Worm (Caenorhabditis elegans) whole organism, L4/young adult: Measurements from ENCODE around the gene Y55F3BR.1.
"Not testable (repeated sequence)": the region's sequence is repeated elsewhere in the genome, so short reads cannot be mapped to it uniquely, and the experiment has no call there.

Source experiments
- W03F9.2 ChIP-seq: fragments of 150-350 bp; optimal IDR thresholded peaks from 2 replicates; lab custom pipeline; 2014; ENCODE audit warnings: missing biosample characterization, missing genetic modification characterization
- dao-5 ChIP-seq: sonication (generic microtip); optimal IDR thresholded peaks from 2 replicates; lab custom pipeline; 2016; ENCODE audit warnings: missing genotype, missing genetic modification characterization, moderate library complexity, missing compliant biosample characterization
- him-1 ChIP-seq: sonication (generic microtip); optimal IDR thresholded peaks from 2 replicates; lab custom pipeline; 2016; ENCODE audit warnings: missing genotype, missing genetic modification reagents, missing genetic modification characterization, missing compliant biosample characterization

Y55F3BR.1 gene

DNA sequence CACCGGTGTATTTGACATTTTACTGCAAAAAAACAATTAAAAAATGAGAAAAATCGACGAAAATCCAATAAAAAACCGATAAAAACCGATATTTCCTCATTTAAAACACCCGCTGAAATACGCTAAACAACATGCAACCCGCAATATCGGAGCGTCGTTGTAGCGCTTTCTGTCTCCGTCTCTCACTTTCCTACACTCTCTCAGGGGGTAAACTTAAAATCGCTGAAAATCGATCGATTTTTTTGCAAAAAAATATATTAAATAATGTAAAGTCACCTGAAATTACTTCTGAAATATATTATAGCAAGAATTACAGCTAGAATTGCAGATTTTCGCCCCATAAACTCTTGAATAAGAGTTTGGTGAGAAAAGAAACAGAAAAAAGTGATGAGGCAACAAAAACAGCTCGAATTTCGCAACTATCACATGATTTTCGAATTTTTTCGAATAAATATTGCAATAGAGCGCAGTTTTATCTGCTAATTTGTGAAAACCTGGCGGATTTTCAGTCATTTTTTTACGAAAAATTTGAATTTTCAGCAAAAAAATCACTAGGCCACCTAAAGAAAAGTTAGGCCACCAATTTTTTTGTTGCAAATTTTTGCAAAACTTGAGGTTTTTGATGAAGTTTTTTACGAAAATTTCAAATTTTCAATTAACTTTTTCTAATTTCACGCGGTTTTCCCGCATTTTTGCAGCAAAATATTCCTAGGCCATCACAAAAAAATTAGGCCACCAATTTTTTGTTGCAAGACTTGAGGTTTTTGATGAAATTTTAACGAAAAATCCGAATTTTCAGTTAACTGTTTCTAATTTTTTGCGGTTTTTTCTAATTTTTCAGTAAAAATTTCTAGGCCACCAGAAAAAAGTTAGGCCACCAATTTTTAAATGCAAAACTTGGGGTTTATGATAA is 20.0 kb upstream of the Y55F3BR.1 start, which contains the start of the genes lem-4 and Y55F3BR.11:
TSS of gene lem-4 (minus strand) at position 424 of the 913 bp plus-strand sequence.
TSS of gene Y55F3BR.11 (plus strand) at position 863 of the 913 bp plus-strand sequence.
- no peak for TF ChIP-seq him-1 (tag; lab: Kevin White, UChicago)
- TF ChIP-seq W03F9.2 (tag; lab: Kevin White, UChicago), result peak; percentile 54

DNA sequence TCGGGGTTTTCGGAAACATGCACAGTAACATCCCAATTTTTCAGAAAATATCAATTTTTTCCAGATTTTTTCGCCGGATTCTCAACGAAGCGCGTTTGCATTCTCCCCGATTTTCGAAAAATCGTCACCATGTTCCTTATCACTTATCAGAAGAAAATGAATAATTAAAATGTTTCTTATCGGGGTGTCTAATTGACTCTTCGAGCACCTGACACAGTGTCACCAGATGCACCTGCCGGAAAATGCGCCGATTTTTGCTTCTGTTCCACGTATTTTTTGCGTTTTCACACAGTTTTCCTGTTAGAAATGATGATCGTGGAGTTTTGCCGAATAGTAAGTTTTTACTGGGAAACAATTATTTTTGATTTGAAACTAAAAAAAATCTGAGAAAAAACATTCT is 19.1 kb upstream of the Y55F3BR.1 start:
- TF ChIP-seq dao-5 (tag; lab: Kevin White, UChicago) (no peak), him-1 (tag; lab: Kevin White, UChicago) (no peak), W03F9.2 (tag; lab: Kevin White, UChicago) (no peak)

DNA sequence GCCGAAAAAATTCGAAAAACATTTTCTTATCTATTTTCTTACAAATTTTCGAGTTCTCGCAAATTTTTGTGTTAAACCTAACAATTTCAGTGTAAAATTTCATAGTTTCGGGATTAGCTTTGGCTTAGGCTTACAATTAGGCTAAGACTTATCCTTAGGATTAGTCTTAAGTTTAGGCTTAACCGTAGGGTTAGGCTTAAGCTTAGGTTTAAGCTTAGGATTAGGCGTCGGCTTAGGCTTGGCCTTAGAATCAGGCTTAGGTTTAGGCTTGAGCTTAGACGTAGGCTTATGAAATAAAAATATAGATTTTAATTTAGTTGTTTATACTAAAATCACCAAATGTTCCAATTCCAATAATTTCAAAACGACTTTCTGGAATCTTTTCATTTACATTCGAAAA is 18.6 kb upstream of the Y55F3BR.1 start:
- TF ChIP-seq W03F9.2 (tag; lab: Kevin White, UChicago) (no peak), him-1 (tag; lab: Kevin White, UChicago) (no peak), dao-5 (tag; lab: Kevin White, UChicago) (no peak)

DNA sequence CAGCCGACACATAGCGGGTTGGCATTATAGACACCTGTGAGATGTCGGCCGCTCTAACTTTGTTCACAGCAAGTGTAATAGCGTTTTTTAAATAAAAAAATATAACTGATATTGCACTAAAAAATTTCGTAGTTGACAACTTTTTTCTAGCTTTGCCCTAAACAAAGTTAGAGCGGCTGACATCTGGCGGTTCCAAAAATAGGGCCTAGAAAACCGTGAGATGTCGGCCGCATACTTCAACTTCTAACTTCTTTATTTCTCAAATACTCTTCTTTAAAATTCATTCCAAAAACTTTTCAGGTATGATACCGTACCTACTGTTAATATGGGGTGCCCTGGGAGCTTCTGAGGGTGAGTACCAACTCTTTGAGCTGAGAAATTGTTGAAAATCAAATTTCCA is 16.0 kb upstream of the Y55F3BR.1 start, which contains the start of gene Y55F3BR.2:
TSS of gene Y55F3BR.2 (plus strand) at position 301 of the 400 bp plus-strand sequence.
- no peak for TF ChIP-seq dao-5 (tag; lab: Kevin White, UChicago)
- TF ChIP-seq W03F9.2 (tag; lab: Kevin White, UChicago), result no peak
- TF ChIP-seq him-1 (tag; lab: Kevin White, UChicago), result no peak

DNA sequence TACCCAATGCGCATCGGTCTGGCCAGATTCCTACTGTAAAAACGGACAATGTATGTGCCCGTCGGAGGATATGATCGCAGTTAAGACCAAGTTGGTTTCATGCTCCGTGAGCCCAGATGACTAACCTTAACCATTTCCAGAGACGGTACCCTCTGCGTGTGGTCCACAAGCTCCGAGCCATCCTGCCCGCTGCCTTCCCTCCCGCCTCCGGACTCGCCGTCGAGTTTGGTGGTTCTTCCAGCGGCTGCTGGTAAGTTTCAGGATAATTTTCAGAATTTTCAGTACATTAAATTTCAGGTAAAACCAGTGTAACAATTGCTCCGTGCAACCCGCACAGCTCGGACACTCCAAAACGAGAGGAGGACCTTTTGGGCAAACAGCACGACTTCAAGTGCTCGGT is 13.8 kb upstream of the Y55F3BR.1 start:
- no peak for TF ChIP-seq dao-5 (tag; lab: Kevin White, UChicago)
- TF ChIP-seq W03F9.2 (tag; lab: Kevin White, UChicago), result no peak
- no peak for TF ChIP-seq him-1 (tag; lab: Kevin White, UChicago)

DNA sequence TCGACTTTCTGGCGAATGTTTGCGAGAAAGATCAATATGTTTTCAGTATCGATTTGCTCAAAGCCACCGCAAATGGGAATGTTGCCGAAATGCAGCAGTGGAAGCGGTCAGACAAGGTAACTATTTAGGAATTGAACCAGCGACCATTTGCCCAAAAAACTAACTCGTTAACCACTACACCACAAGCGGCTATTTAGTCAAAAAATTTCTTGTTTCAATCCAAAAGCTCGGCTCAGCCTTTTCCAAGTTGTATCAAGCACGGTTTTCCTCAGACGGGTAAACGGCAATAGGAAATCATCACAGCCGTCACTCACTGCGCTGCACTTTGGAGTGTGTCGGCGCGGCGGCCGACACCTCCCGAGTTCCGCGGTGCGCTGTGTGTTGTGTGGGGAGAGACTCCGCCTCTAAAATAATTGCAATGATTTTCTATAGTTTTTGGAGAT is 7.7 kb upstream of the Y55F3BR.1 start:
- TF ChIP-seq W03F9.2 (tag; lab: Kevin White, UChicago) (peak; percentile 64), dao-5 (tag; lab: Kevin White, UChicago) (peak; percentile 22), him-1 (tag; lab: Kevin White, UChicago) (no peak)

DNA sequence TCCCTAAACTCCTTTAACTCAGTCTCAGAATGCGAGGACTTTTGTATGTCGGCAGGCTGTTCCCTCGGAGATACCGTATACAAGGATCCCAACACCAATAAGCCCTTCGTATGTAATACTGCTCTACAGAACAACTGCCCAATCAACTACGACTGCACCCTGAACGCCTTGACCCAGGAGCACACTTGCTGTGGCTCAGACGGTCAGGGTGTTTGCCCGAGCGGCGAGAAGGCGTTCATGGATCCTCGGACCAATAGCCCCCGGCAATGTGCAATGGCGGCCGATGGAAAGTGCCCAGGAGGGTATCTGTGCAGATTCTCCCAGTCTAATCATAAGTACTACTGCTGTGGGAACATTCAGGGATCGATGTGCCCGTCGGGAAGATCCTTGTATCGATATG is 5.9 kb upstream of the Y55F3BR.1 start:
- TF ChIP-seq W03F9.2 (tag; lab: Kevin White, UChicago) (no peak), him-1 (tag; lab: Kevin White, UChicago) (no peak), dao-5 (tag; lab: Kevin White, UChicago) (no peak)

DNA sequence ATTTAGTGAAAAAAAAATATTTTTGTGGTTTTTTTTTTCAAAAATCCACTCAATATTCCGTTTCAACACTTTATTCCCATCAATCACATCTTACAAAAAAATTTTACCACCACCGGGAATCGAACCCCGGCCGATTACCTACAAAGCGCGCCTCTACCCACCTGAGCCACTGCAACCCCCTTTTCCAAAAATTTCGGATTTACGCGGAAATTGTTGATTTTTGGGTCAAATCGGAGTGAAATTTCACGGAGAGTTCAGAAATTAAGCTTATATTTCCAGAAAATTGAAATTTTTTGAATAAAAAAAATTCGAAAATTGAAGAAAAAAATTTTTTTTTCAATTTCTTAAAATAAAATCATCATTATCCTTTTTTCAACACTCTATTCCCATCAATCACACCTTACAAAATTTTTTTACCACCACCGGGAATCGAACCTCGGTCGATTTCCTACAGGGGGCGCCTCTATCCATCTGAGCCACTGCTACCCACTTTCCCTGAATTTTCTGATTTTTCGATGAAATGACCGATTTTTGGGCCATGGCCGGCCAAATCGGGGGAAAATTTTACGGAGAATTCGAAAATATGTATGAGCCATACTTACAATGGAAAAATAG is 1.3 kb upstream of the Y55F3BR.1 start:
- TF ChIP-seq W03F9.2 (tag; lab: Kevin White, UChicago), result no peak

DNA sequence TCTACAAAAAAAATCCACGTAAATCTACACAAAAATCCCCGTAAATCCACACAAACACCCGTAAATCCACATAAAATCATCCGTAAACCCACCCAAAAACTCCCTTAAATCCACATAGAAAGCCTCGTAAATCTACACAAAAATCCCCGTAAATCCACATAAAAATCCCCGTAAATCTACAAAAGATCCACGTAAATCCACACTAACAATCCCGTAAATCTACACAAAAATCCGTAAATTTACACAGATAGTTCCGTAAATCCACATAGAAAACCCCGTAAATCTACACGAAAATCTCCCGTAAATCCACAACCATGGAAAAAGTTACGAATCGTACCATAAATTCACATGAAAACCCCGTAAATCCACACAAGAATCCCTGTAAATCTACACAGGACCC is 4.0 kb downstream of the Y55F3BR.1 start:
- TF ChIP-seq W03F9.2 (tag; lab: Kevin White, UChicago), result no peak
- no peak for TF ChIP-seq dao-5 (tag; lab: Kevin White, UChicago)
- no peak for TF ChIP-seq him-1 (tag; lab: Kevin White, UChicago)

DNA sequence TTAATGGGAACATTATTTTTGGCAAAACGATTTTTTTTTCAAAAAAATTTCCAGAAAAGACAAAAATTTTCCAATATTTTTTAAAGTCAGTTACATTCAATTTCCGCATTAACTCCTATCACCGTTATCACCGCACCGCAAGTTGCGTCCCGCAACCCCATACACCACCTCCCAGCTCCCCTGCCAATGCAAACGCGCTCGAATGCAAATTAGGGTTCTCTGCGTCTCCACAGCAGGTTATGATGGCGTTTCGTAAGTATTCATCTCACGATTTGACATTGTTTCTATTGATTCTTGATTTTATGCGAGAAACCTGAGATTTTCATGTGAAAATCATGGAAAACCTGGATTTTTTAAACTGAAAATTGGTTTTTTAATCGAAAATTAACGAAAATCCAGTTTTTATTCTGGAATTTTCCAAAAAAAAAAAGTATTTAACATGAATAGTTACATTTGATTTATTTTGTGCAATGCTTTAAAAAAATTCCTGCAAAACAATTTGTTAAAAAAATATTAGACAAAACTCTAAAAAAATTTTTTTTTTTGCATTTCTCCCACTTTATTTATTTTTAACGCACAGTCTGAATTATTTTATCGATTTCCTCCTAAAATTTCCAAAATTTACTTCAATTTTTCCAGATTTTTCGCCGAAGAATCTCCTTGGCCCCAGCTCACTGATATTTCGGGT is 10.3 kb downstream of the Y55F3BR.1 start, which contains the start of gene mak-2:
TSS of gene mak-2 (plus strand) at position 638 of the 688 bp plus-strand sequence.
- TF ChIP-seq W03F9.2 (tag; lab: Kevin White, UChicago) (peak; percentile 28), dao-5 (tag; lab: Kevin White, UChicago) (no peak), him-1 (tag; lab: Kevin White, UChicago) (no peak)

DNA sequence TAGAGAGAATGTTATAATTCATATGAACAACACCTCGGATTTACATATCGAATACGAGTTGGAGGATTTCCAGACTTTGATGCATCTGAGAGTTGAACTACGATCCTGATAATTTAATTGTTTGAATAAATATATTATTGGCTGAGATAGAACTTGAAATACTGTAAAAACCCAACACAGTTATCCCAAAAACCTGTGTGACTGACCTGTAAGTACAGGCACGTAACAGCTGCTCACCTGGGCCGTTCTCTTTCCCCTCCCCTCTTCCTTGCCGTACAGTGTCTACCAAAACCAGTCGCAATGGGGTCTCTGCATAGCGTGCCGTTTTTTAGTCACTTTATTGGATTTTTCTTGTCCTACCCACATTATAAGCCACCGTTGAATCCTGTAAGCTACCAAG is 30.4 kb downstream of the Y55F3BR.1 start, which contains the start of gene fbxc-12:
TSS of gene fbxc-12 (plus strand) at position 301 of the 400 bp plus-strand sequence.
- not testable (repeated sequence) for TF ChIP-seq dao-5, him-1, W03F9.2 (tag; lab: Kevin White, UChicago)

DNA sequence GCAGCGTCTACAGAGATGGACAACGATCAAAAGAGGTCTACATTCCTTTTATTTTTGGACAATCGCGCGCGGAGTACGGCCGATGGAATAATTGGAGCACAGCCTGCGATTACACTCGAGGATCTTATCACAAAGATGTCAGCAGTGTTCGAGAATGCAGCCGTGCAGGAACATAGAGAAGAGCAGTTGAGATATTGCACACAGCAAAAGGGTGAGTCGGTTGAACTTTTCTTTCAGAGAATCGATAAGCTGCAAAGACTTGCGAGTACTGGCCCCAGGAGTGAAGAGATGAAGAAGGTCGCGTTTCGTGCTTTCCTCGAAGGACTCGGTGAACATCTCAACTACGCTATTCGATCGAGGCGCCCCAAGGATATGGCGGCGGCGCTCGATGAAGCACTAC is 40.3 kb downstream of the Y55F3BR.1 start:
- TF ChIP-seq dao-5 (tag; lab: Kevin White, UChicago) (no peak), W03F9.2 (tag; lab: Kevin White, UChicago) (no peak), him-1 (tag; lab: Kevin White, UChicago) (no peak)

DNA sequence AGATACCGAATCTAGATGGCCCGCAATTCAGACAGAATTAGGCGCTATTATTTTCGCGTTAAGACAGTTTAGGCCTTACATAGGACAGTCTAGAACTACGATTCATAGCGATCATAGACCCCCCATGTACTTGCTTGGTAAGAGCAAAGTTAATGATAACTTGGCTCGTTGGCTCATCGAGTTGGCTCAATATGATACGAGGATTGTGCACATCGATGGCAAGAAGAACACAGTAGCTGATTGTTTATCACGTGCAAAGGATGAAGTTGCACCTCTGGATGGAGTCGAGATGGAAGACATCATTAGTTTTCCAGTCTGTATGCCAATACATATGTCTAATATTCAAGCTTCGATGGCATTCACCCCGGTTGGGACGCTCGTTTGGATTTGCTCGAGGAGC is 43.0 kb downstream of the Y55F3BR.1 start:
- no peak for TF ChIP-seq W03F9.2 (tag; lab: Kevin White, UChicago)
